Fruit fly (Drosophila melanogaster) whole organism, prepupa: ENCODE data around the gene CG6650.

Source experiments
- Blimp-1 ChIP-seq: fragments of 200-800 bp; sonication (Bioruptor generic); optimal IDR thresholded peaks from 3 replicates; lab custom pipeline; 2017; ENCODE audit warnings: missing biosample characterization, missing genetic modification characterization, mild to moderate bottlenecking, moderate library complexity, missing genetic modification reagents
- CG10631 ChIP-seq: fragments of 200-800 bp; sonication (Bioruptor generic); optimal IDR thresholded peaks from 2 replicates; lab custom pipeline; 2016; ENCODE audit warnings: missing biosample characterization, missing genetic modification characterization
- CG10669 ChIP-seq: fragments of 200-800 bp; sonication (Bioruptor generic); optimal IDR thresholded peaks from 3 replicates; lab custom pipeline; 2018; ENCODE audit warnings: missing biosample characterization, mild to moderate bottlenecking, missing genetic modification characterization, moderate library complexity
- CG11294 ChIP-seq: fragments of 200-800 bp; sonication (Bioruptor generic); IDR thresholded peaks from 2 replicates; pipeline ENCODE4 v1.3.6; 2022; ENCODE audit warnings: missing biosample characterization, missing genetic modification characterization
- CG11902 ChIP-seq: fragments of 200-800 bp; sonication (Bioruptor generic); optimal IDR thresholded peaks from 3 replicates; lab custom pipeline; 2016; ENCODE audit warnings: missing biosample characterization, missing genetic modification characterization
- CG15336 ChIP-seq: fragments of 200-800 bp; sonication (Bioruptor generic); IDR thresholded peaks from 2 replicates; pipeline ENCODE4 v1.3.6; 2022; ENCODE audit warnings: missing biosample characterization, missing genetic modification characterization
- CG1621 ChIP-seq: fragments of 200-800 bp; sonication (Bioruptor generic); optimal IDR thresholded peaks from 3 replicates; lab custom pipeline; 2018; ENCODE audit warnings: missing biosample characterization, mild to moderate bottlenecking, missing genetic modification characterization
- CG3032 ChIP-seq: fragments of 200-800 bp; optimal IDR thresholded peaks from 2 replicates; lab custom pipeline; 2019; ENCODE audit warnings: missing biosample characterization, mild to moderate bottlenecking, missing genetic modification characterization, moderate library complexity
- CG31627 ChIP-seq: fragments of 200-800 bp; sonication (Bioruptor generic); optimal IDR thresholded peaks from 3 replicates; lab custom pipeline; 2016; ENCODE audit warnings: missing biosample characterization, missing genetic modification characterization
- CG32006 ChIP-seq: fragments of 200-800 bp; sonication (Bioruptor generic); optimal IDR thresholded peaks from 3 replicates; lab custom pipeline; 2017; ENCODE audit warnings: missing biosample characterization, mild to moderate bottlenecking, missing genetic modification characterization
- CG34406 ChIP-seq: fragments of 200-800 bp; sonication (Bioruptor generic); optimal IDR thresholded peaks from 3 replicates; lab custom pipeline; 2016; ENCODE audit warnings: missing biosample characterization, missing genetic modification characterization
- CG3919 ChIP-seq: fragments of 200-800 bp; sonication (Bioruptor generic); optimal IDR thresholded peaks from 3 replicates; lab custom pipeline; 2016; ENCODE audit warnings: missing biosample characterization, missing genetic modification characterization
- CG6163 ChIP-seq: fragments of 200-800 bp; sonication (Bioruptor generic); IDR thresholded peaks from 3 replicates; pipeline ENCODE4 v1.3.6; 2022; ENCODE audit warnings: missing biosample characterization, missing genetic modification characterization
- CG6276 ChIP-seq: fragments of 200-800 bp; sonication (Bioruptor generic); optimal IDR thresholded peaks from 2 replicates; lab custom pipeline; 2017; ENCODE audit warnings: missing biosample characterization, mild to moderate bottlenecking, missing genetic modification characterization
- CG6792 ChIP-seq: fragments of 200-800 bp; sonication (Bioruptor generic); optimal IDR thresholded peaks from 3 replicates; lab custom pipeline; 2016; ENCODE audit warnings: missing biosample characterization, missing genetic modification characterization
- CG6808 ChIP-seq: fragments of 200-800 bp; sonication (Bioruptor generic); optimal IDR thresholded peaks from 3 replicates; lab custom pipeline; 2017; ENCODE audit warnings: missing biosample characterization, missing genetic modification characterization, mild to moderate bottlenecking, moderate library complexity, missing genetic modification reagents
- CG6854 ChIP-seq: fragments of 200-800 bp; sonication (Bioruptor generic); optimal IDR thresholded peaks from 2 replicates; lab custom pipeline; 2017; ENCODE audit warnings: missing biosample characterization, mild to moderate bottlenecking, missing genetic modification characterization
- CG8119 ChIP-seq: fragments of 200-800 bp; sonication (Bioruptor generic); IDR thresholded peaks from 3 replicates; pipeline ENCODE4 v1.3.6; 2022; ENCODE audit warnings: missing biosample characterization, missing genetic modification characterization
- CG9139 ChIP-seq: fragments of 200-800 bp; sonication (Bioruptor generic); optimal IDR thresholded peaks from 3 replicates; lab custom pipeline; 2017; ENCODE audit warnings: missing biosample characterization, mild to moderate bottlenecking, missing genetic modification characterization
- Eip78C ChIP-seq: fragments of 200-800 bp; sonication (Bioruptor generic); peaks from one replicate; lab custom pipeline; 2016; ENCODE audit warnings: missing biosample characterization, missing genetic modification characterization
- Eip93F ChIP-seq: fragments of 200-800 bp; sonication (Bioruptor generic); optimal IDR thresholded peaks from 2 replicates; lab custom pipeline; 2016; ENCODE audit warnings: missing biosample characterization, mild to moderate bottlenecking, missing genetic modification characterization
- Ets21C ChIP-seq: fragments of 200-800 bp; sonication (Bioruptor generic); optimal IDR thresholded peaks from 3 replicates; lab custom pipeline; 2016; ENCODE audit warnings: missing biosample characterization, missing genetic modification characterization
- Hr38 ChIP-seq: sonication (Bioruptor generic); optimal IDR thresholded peaks from 2 replicates; lab custom pipeline; 2016; ENCODE audit warnings: missing biosample characterization, missing genetic modification characterization
- Hr39 ChIP-seq: fragments of 200-800 bp; sonication (Bioruptor generic); optimal IDR thresholded peaks from 2 replicates; lab custom pipeline; 2016; ENCODE audit warnings: missing biosample characterization, missing genetic modification characterization
- Hr4 ChIP-seq: fragments of 200-800 bp; sonication (Bioruptor generic); optimal IDR thresholded peaks from 3 replicates; lab custom pipeline; 2016; ENCODE audit warnings: missing biosample characterization, missing genetic modification characterization
- Lpt ChIP-seq: fragments of 200-800 bp; sonication (Bioruptor generic); optimal IDR thresholded peaks from 3 replicates; lab custom pipeline; 2016; ENCODE audit warnings: missing biosample characterization, missing genetic modification characterization
- Smox ChIP-seq: fragments of 200-800 bp; sonication (Bioruptor generic); optimal IDR thresholded peaks from 3 replicates; lab custom pipeline; 2016; ENCODE audit warnings: missing biosample characterization, missing genetic modification characterization
- achi ChIP-seq: fragments of 200-800 bp; sonication (Bioruptor generic); optimal IDR thresholded peaks from 3 replicates; lab custom pipeline; 2016; ENCODE audit warnings: missing biosample characterization, missing genetic modification characterization
- cyc ChIP-seq: fragments of 200-800 bp; sonication (Bioruptor generic); optimal IDR thresholded peaks from 3 replicates; lab custom pipeline; 2016; ENCODE audit warnings: missing biosample characterization, missing genetic modification characterization
- eg ChIP-seq: fragments of 200-800 bp; sonication (Bioruptor generic); IDR thresholded peaks from 3 replicates; pipeline ENCODE4 v1.3.6; 2022; ENCODE audit warnings: missing biosample characterization, missing genetic modification characterization
- esn ChIP-seq: fragments of 200-800 bp; sonication (Bioruptor generic); optimal IDR thresholded peaks from 2 replicates; lab custom pipeline; 2016; ENCODE audit warnings: missing biosample characterization, mild to moderate bottlenecking, missing genetic modification characterization, moderate library complexity
- fd59A ChIP-seq: fragments of 200-800 bp; sonication (Bioruptor generic); optimal IDR thresholded peaks from 2 replicates; lab custom pipeline; 2017; ENCODE audit warnings: missing biosample characterization, mild to moderate bottlenecking, missing genetic modification characterization, missing genetic modification reagents
- fd85E ChIP-seq: fragments of 200-800 bp; sonication (Bioruptor generic); optimal IDR thresholded peaks from 3 replicates; lab custom pipeline; 2016; ENCODE audit warnings: missing biosample characterization, missing genetic modification characterization
- lz ChIP-seq: fragments of 200-800 bp; sonication (Bioruptor generic); optimal IDR thresholded peaks from 3 replicates; lab custom pipeline; 2016; ENCODE audit warnings: missing biosample characterization, missing genetic modification characterization
- net ChIP-seq: fragments of 200-800 bp; sonication (Bioruptor generic); optimal IDR thresholded peaks from 3 replicates; lab custom pipeline; 2016; ENCODE audit warnings: missing biosample characterization, missing genetic modification characterization
- pdm3 ChIP-seq: fragments of 200-800 bp; sonication (Bioruptor generic); optimal IDR thresholded peaks from 3 replicates; lab custom pipeline; 2016; ENCODE audit warnings: missing biosample characterization, missing genetic modification characterization
- salr ChIP-seq, 2 experiments: fragments of 200-800 bp; sonication (Bioruptor generic); optimal IDR thresholded peaks; 3 replicates each; lab custom pipeline; 2016 to 2018; ENCODE audit warnings: missing biosample characterization in 2 of 2, missing genetic modification characterization in 2 of 2, mild to moderate bottlenecking in 1 of 2
- spab ChIP-seq: fragments of 200-800 bp; sonication (Bioruptor generic); optimal IDR thresholded peaks from 2 replicates; lab custom pipeline; 2017; ENCODE audit warnings: missing biosample characterization, mild to moderate bottlenecking, missing genetic modification characterization, missing genetic modification reagents
- ss ChIP-seq, 2 experiments: fragments of 200-800 bp; sonication (Bioruptor generic); optimal IDR thresholded peaks; 2 replicates in 1 of 2; 3 replicates in 1 of 2; lab custom pipeline; 2017 to 2018; ENCODE audit warnings: mild to moderate bottlenecking in 2 of 2, missing biosample characterization in 2 of 2, missing genetic modification characterization in 2 of 2, moderate library complexity in 1 of 2
- svp ChIP-seq: fragments of 200-800 bp; sonication (Bioruptor generic); peaks from one replicate; lab custom pipeline; 2016; ENCODE audit warnings: missing biosample characterization, missing genetic modification characterization
- topi ChIP-seq: fragments of 200-800 bp; sonication (Bioruptor generic); optimal IDR thresholded peaks from 3 replicates; lab custom pipeline; 2016; ENCODE audit warnings: missing biosample characterization, missing genetic modification characterization
- vri ChIP-seq: fragments of 200-800 bp; sonication (Bioruptor generic); optimal IDR thresholded peaks from 3 replicates; lab custom pipeline; 2016; ENCODE audit warnings: missing biosample characterization, mild to moderate bottlenecking, missing genetic modification characterization

CG6650 gene

DNA sequence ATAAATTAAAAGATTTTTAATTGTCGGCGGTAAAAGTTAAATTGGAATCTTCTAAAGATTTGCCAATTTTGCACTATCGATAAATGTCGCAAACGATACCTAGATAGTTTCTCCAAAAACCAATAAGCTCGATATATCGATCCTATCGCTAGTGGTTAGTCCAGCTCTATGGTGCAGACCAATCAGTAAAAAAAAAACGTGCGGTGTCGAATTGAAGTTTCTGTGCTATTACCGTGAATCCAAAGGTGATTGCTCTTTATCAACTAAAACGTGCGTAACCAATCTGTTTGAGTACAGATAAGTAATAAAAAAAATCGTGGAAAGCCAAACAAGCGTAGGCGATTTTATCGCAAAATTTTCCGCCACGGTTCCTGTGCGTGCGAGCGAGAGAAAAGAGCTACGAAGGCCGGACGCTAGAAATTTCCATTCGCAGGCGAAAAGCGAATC is 5.6 kb downstream of the CG6650 start, which contains the start of gene Hsp110 (continued):
- TF ChIP-seq net (GFP tag; lab: Kevin White, UChicago) (no peak), fd85E (GFP tag; lab: Kevin White, UChicago) (no peak), achi (GFP tag; lab: Kevin White, UChicago) (peak; percentile 26), CG6808 (GFP tag; lab: Kevin White, UChicago) (no peak), Eip93F (GFP tag; lab: Kevin White, UChicago) (no peak), spab (GFP tag; lab: Kevin White, UChicago) (no peak), fd59A (GFP tag; lab: Kevin White, UChicago) (no peak), CG11902 (GFP tag; lab: Kevin White, UChicago) (no peak), Hr38 (GFP tag; lab: Kevin White, UChicago) (no peak), CG32006 (GFP tag; lab: Kevin White, UChicago) (no peak), Lpt (GFP tag; lab: Kevin White, UChicago) (no peak), CG9139 (GFP tag; lab: Kevin White, UChicago) (peak; percentile 31), Blimp-1 (GFP tag; lab: Kevin White, UChicago) (no peak), pdm3 (GFP tag; lab: Kevin White, UChicago) (no peak), lz (GFP tag; lab: Kevin White, UChicago) (peak; percentile 27), topi (peak; percentile 25), CG6792 (no peak), CG10669 (GFP tag; lab: Kevin White, UChicago) (no peak), CG34406 (no peak), CG1621 (peak; percentile 39), CG8119 (GFP tag; lab: Robert Waterston, UW) (no peak), CG6276 (no peak), CG10631 (GFP tag; lab: Kevin White, UChicago) (no peak), eg (GFP tag; lab: Robert Waterston, UW) (peak; percentile 23; the same call in 1 of the 3 replicates), cyc (no peak)

- peak; percentile 1 for TF ChIP-seq CG31627 (GFP tag; lab: Kevin White, UChicago)
- no peak for TF ChIP-seq CG3032 (tag; lab: Kevin White, UChicago)
- peak in 1 of 2 experiments; percentile 25 for TF ChIP-seq ss (GFP tag; optimal IDR thresholded peaks at IDR 0.05; lab: Kevin White, UChicago)
- TF ChIP-seq Ets21C (GFP tag; lab: Kevin White, UChicago) = no peak
- no peak for TF ChIP-seq CG9139 (GFP tag; lab: Kevin White, UChicago)
- TF ChIP-seq salr (GFP tag; optimal IDR thresholded peaks at IDR 0.05; lab: Kevin White, UChicago) = no peak
- no peak for TF ChIP-seq Hr39
- TF ChIP-seq CG10669 (GFP tag; lab: Kevin White, UChicago) = no peak
- no peak for TF ChIP-seq Blimp-1 (GFP tag; lab: Kevin White, UChicago)
- TF ChIP-seq Hr4 (GFP tag; lab: Kevin White, UChicago) = no peak
- TF ChIP-seq net (GFP tag; lab: Kevin White, UChicago) = no peak
- 0 out of 3 replicates have a peak, but pooled peaks have one; percentile 33 for TF ChIP-seq CG6163
- no peak for TF ChIP-seq Smox (GFP tag; lab: Kevin White, UChicago)
- TF ChIP-seq achi (GFP tag; lab: Kevin White, UChicago) = peak; percentile 90
- TF ChIP-seq svp (GFP tag; lab: Kevin White, UChicago) = peak; percentile 93
- TF ChIP-seq eg (GFP tag; lab: Robert Waterston, UW) = peak; percentile 46; the same call in 1 of the 3 replicates
- peak; percentile 18; the same call in 1 of the 2 replicates for TF ChIP-seq CG11294 (GFP tag; lab: Robert Waterston, UW)
- peak; percentile 29; the same call in 2 of the 3 replicates for TF ChIP-seq CG8119 (GFP tag; lab: Robert Waterston, UW)
- TF ChIP-seq esn (GFP tag; lab: Kevin White, UChicago) = no peak
- TF ChIP-seq CG6854 (GFP tag; lab: Kevin White, UChicago) = peak; percentile 49
- no peak for TF ChIP-seq Eip93F (GFP tag; lab: Kevin White, UChicago)
- TF ChIP-seq Eip78C (GFP tag; lab: Kevin White, UChicago) = peak; percentile 78
- peak; percentile 5 for TF ChIP-seq Lpt (GFP tag; lab: Kevin White, UChicago)
- TF ChIP-seq CG3919 (GFP tag; lab: Kevin White, UChicago) = no peak
- peak; percentile 6 for TF ChIP-seq CG6808 (GFP tag; lab: Kevin White, UChicago)
- 0 out of 2 replicates have a peak, but pooled peaks have one; percentile 17 for TF ChIP-seq CG15336 (GFP tag; lab: Robert Waterston, UW)
- TF ChIP-seq vri (GFP tag; lab: Kevin White, UChicago) = no peak
Observed at dm6 chr3L:14037655-14038644, 6.7 kb downstream of the CG6650 start.
